Worm (Caenorhabditis elegans): ENCODE measurements around the gene C54F6.18.

DNA sequence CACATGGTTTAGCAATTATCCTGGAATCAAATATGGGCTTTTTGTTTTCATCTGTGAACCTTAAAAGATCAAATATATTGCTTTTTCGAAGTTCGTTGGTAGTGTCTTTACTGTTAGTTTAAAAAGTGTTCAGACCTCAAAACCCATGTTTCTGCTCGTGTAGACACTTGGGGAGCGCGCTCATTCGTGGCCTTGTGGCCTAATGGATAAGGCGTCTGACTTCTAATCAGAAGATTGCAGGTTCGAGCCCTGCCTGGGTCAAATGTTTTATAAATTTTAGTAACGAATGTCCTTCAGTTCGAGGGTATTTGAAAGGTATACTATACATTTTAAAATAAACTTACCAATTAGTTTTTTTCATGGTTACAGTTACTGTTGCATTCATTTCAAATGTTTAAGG is 19.6 kb upstream of the C54F6.18 start:
- no peak for TF ChIP-seq nhr-80 (tag; optimal IDR thresholded peaks at IDR 0.05)
- TF ChIP-seq pha-4 (tag; optimal IDR thresholded peaks at IDR 0.05), result no peak
- no peak for TF ChIP-seq Y53G8AR.9 (GFP tag; conservative IDR thresholded peaks at IDR 0.05)
- no peak for TF ChIP-seq lir-1 (GFP tag; conservative IDR thresholded peaks at IDR 0.05)
- no peak for TF ChIP-seq lin-35 (GFP tag; optimal IDR thresholded peaks at IDR 0.05)
- TF ChIP-seq B0336.3 (GFP tag; IDR thresholded peaks at IDR 0.05), result no peak
